Fruit fly (Drosophila melanogaster) whole organism, prepupa: ENCODE results near the gene CG17261.

Experiments
- Blimp-1 ChIP-seq: fragments of 200-800 bp; sonication (Bioruptor generic); optimal IDR thresholded peaks from 3 replicates; lab custom pipeline; 2017; ENCODE audit warnings: missing biosample characterization, missing genetic modification characterization, mild to moderate bottlenecking, moderate library complexity, missing genetic modification reagents
- CG10631 ChIP-seq: fragments of 200-800 bp; sonication (Bioruptor generic); optimal IDR thresholded peaks from 2 replicates; lab custom pipeline; 2016; ENCODE audit warnings: missing biosample characterization, missing genetic modification characterization
- CG10669 ChIP-seq: fragments of 200-800 bp; sonication (Bioruptor generic); optimal IDR thresholded peaks from 3 replicates; lab custom pipeline; 2018; ENCODE audit warnings: missing biosample characterization, mild to moderate bottlenecking, missing genetic modification characterization, moderate library complexity
- CG11294 ChIP-seq: fragments of 200-800 bp; sonication (Bioruptor generic); IDR thresholded peaks from 2 replicates; pipeline ENCODE4 v1.3.6; 2022; ENCODE audit warnings: missing biosample characterization, missing genetic modification characterization
- CG11902 ChIP-seq: fragments of 200-800 bp; sonication (Bioruptor generic); optimal IDR thresholded peaks from 3 replicates; lab custom pipeline; 2016; ENCODE audit warnings: missing biosample characterization, missing genetic modification characterization
- CG15336 ChIP-seq: fragments of 200-800 bp; sonication (Bioruptor generic); IDR thresholded peaks from 2 replicates; pipeline ENCODE4 v1.3.6; 2022; ENCODE audit warnings: missing biosample characterization, missing genetic modification characterization
- CG1621 ChIP-seq: fragments of 200-800 bp; sonication (Bioruptor generic); optimal IDR thresholded peaks from 3 replicates; lab custom pipeline; 2018; ENCODE audit warnings: missing biosample characterization, mild to moderate bottlenecking, missing genetic modification characterization
- CG3032 ChIP-seq: fragments of 200-800 bp; optimal IDR thresholded peaks from 2 replicates; lab custom pipeline; 2019; ENCODE audit warnings: missing biosample characterization, mild to moderate bottlenecking, missing genetic modification characterization, moderate library complexity
- CG31627 ChIP-seq: fragments of 200-800 bp; sonication (Bioruptor generic); optimal IDR thresholded peaks from 3 replicates; lab custom pipeline; 2016; ENCODE audit warnings: missing biosample characterization, missing genetic modification characterization
- CG32006 ChIP-seq: fragments of 200-800 bp; sonication (Bioruptor generic); optimal IDR thresholded peaks from 3 replicates; lab custom pipeline; 2017; ENCODE audit warnings: missing biosample characterization, mild to moderate bottlenecking, missing genetic modification characterization
- CG34406 ChIP-seq: fragments of 200-800 bp; sonication (Bioruptor generic); optimal IDR thresholded peaks from 3 replicates; lab custom pipeline; 2016; ENCODE audit warnings: missing biosample characterization, missing genetic modification characterization
- CG3919 ChIP-seq: fragments of 200-800 bp; sonication (Bioruptor generic); optimal IDR thresholded peaks from 3 replicates; lab custom pipeline; 2016; ENCODE audit warnings: missing biosample characterization, missing genetic modification characterization
- CG4318 ChIP-seq: fragments of 200-800 bp; sonication (Bioruptor generic); optimal IDR thresholded peaks from 3 replicates; lab custom pipeline; 2017; ENCODE audit warnings: missing biosample characterization, mild to moderate bottlenecking, missing genetic modification characterization
- CG6163 ChIP-seq: fragments of 200-800 bp; sonication (Bioruptor generic); IDR thresholded peaks from 3 replicates; pipeline ENCODE4 v1.3.6; 2022; ENCODE audit warnings: missing biosample characterization, missing genetic modification characterization
- CG6276 ChIP-seq: fragments of 200-800 bp; sonication (Bioruptor generic); optimal IDR thresholded peaks from 2 replicates; lab custom pipeline; 2017; ENCODE audit warnings: missing biosample characterization, mild to moderate bottlenecking, missing genetic modification characterization
- CG6792 ChIP-seq: fragments of 200-800 bp; sonication (Bioruptor generic); optimal IDR thresholded peaks from 3 replicates; lab custom pipeline; 2016; ENCODE audit warnings: missing biosample characterization, missing genetic modification characterization
- CG6854 ChIP-seq: fragments of 200-800 bp; sonication (Bioruptor generic); optimal IDR thresholded peaks from 2 replicates; lab custom pipeline; 2017; ENCODE audit warnings: missing biosample characterization, mild to moderate bottlenecking, missing genetic modification characterization
- CG7368 ChIP-seq: fragments of 200-800 bp; sonication (Bioruptor generic); optimal IDR thresholded peaks from 3 replicates; lab custom pipeline; 2016; ENCODE audit warnings: missing biosample characterization, missing genetic modification characterization
- CG8119 ChIP-seq: fragments of 200-800 bp; sonication (Bioruptor generic); IDR thresholded peaks from 3 replicates; pipeline ENCODE4 v1.3.6; 2022; ENCODE audit warnings: missing biosample characterization, missing genetic modification characterization
- CG8319 ChIP-seq: fragments of 200-800 bp; sonication (Bioruptor generic); optimal IDR thresholded peaks from 3 replicates; lab custom pipeline; 2016; ENCODE audit warnings: missing biosample characterization, missing genetic modification characterization
- CG8632 ChIP-seq: fragments of 200-800 bp; sonication (Bioruptor generic); optimal IDR thresholded peaks from 3 replicates; lab custom pipeline; 2016; ENCODE audit warnings: missing biosample characterization, missing genetic modification characterization
- Eip75B ChIP-seq: fragments of 200-800 bp; sonication (Bioruptor generic); optimal IDR thresholded peaks from 3 replicates; lab custom pipeline; 2016; ENCODE audit warnings: missing biosample characterization, missing genetic modification characterization
- Eip78C ChIP-seq: fragments of 200-800 bp; sonication (Bioruptor generic); peaks from one replicate; lab custom pipeline; 2016; ENCODE audit warnings: missing biosample characterization, missing genetic modification characterization
- Ets21C ChIP-seq: fragments of 200-800 bp; sonication (Bioruptor generic); optimal IDR thresholded peaks from 3 replicates; lab custom pipeline; 2016; ENCODE audit warnings: missing biosample characterization, missing genetic modification characterization
- Ets96B ChIP-seq: fragments of 200-800 bp; optimal IDR thresholded peaks from 2 replicates; lab custom pipeline; 2019; ENCODE audit warnings: missing biosample characterization, mild to moderate bottlenecking, missing genetic modification characterization, moderate library complexity
- Gug ChIP-seq: fragments of 200-800 bp; sonication (Bioruptor generic); IDR thresholded peaks from 2 replicates; pipeline ENCODE4 v1.3.6; 2022; ENCODE audit warnings: missing biosample characterization, missing genetic modification characterization
- Hr39 ChIP-seq: fragments of 200-800 bp; sonication (Bioruptor generic); optimal IDR thresholded peaks from 2 replicates; lab custom pipeline; 2016; ENCODE audit warnings: missing biosample characterization, missing genetic modification characterization
- Met ChIP-seq: fragments of 200-800 bp; sonication (Bioruptor generic); optimal IDR thresholded peaks from 3 replicates; lab custom pipeline; 2016; ENCODE audit warnings: missing biosample characterization, missing genetic modification characterization
- Smox ChIP-seq: fragments of 200-800 bp; sonication (Bioruptor generic); optimal IDR thresholded peaks from 3 replicates; lab custom pipeline; 2016; ENCODE audit warnings: missing biosample characterization, missing genetic modification characterization
- Sox102F ChIP-seq: fragments of 200-800 bp; sonication (Bioruptor generic); optimal IDR thresholded peaks from 2 replicates; lab custom pipeline; 2016; ENCODE audit warnings: missing biosample characterization, mild to moderate bottlenecking, missing genetic modification characterization
- Sox14 ChIP-seq: fragments of 200-800 bp; sonication (Bioruptor generic); optimal IDR thresholded peaks from 3 replicates; lab custom pipeline; 2016; ENCODE audit warnings: missing biosample characterization, missing genetic modification characterization
- Sox15 ChIP-seq: fragments of 200-800 bp; sonication (Bioruptor generic); optimal IDR thresholded peaks from 3 replicates; lab custom pipeline; 2016; ENCODE audit warnings: missing biosample characterization, missing genetic modification characterization
- achi ChIP-seq: fragments of 200-800 bp; sonication (Bioruptor generic); optimal IDR thresholded peaks from 3 replicates; lab custom pipeline; 2016; ENCODE audit warnings: missing biosample characterization, missing genetic modification characterization
- dac ChIP-seq: fragments of 200-800 bp; sonication (Bioruptor generic); optimal IDR thresholded peaks from 2 replicates; lab custom pipeline; 2017; ENCODE audit warnings: missing biosample characterization, mild to moderate bottlenecking, missing genetic modification characterization
- dsx ChIP-seq: fragments of 200-800 bp; optimal IDR thresholded peaks from 3 replicates; lab custom pipeline; 2019; ENCODE audit warnings: missing biosample characterization, mild to moderate bottlenecking, missing genetic modification characterization, moderate library complexity; ENCODE audit not compliant: poor library complexity, severe bottlenecking
- eg ChIP-seq: fragments of 200-800 bp; sonication (Bioruptor generic); IDR thresholded peaks from 3 replicates; pipeline ENCODE4 v1.3.6; 2022; ENCODE audit warnings: missing biosample characterization, missing genetic modification characterization
- esn ChIP-seq: fragments of 200-800 bp; sonication (Bioruptor generic); optimal IDR thresholded peaks from 2 replicates; lab custom pipeline; 2016; ENCODE audit warnings: missing biosample characterization, mild to moderate bottlenecking, missing genetic modification characterization, moderate library complexity
- fd59A ChIP-seq: fragments of 200-800 bp; sonication (Bioruptor generic); optimal IDR thresholded peaks from 2 replicates; lab custom pipeline; 2017; ENCODE audit warnings: missing biosample characterization, mild to moderate bottlenecking, missing genetic modification characterization, missing genetic modification reagents
- fd85E ChIP-seq: fragments of 200-800 bp; sonication (Bioruptor generic); optimal IDR thresholded peaks from 3 replicates; lab custom pipeline; 2016; ENCODE audit warnings: missing biosample characterization, missing genetic modification characterization
- fkh ChIP-seq: fragments of 200-800 bp; sonication (Bioruptor generic); optimal IDR thresholded peaks from 3 replicates; lab custom pipeline; 2017; ENCODE audit warnings: missing biosample characterization, mild to moderate bottlenecking, missing genetic modification characterization, moderate library complexity
- lz ChIP-seq: fragments of 200-800 bp; sonication (Bioruptor generic); optimal IDR thresholded peaks from 3 replicates; lab custom pipeline; 2016; ENCODE audit warnings: missing biosample characterization, missing genetic modification characterization
- net ChIP-seq: fragments of 200-800 bp; sonication (Bioruptor generic); optimal IDR thresholded peaks from 3 replicates; lab custom pipeline; 2016; ENCODE audit warnings: missing biosample characterization, missing genetic modification characterization
- pdm3 ChIP-seq: fragments of 200-800 bp; sonication (Bioruptor generic); optimal IDR thresholded peaks from 3 replicates; lab custom pipeline; 2016; ENCODE audit warnings: missing biosample characterization, missing genetic modification characterization
- salr ChIP-seq, 2 experiments: fragments of 200-800 bp; sonication (Bioruptor generic); optimal IDR thresholded peaks; 3 replicates each; lab custom pipeline; 2016 to 2018; ENCODE audit warnings: missing biosample characterization in 2 of 2, missing genetic modification characterization in 2 of 2, mild to moderate bottlenecking in 1 of 2
- ss ChIP-seq, 2 experiments: fragments of 200-800 bp; sonication (Bioruptor generic); optimal IDR thresholded peaks; 2 replicates in 1 of 2; 3 replicates in 1 of 2; lab custom pipeline; 2017 to 2018; ENCODE audit warnings: mild to moderate bottlenecking in 2 of 2, missing biosample characterization in 2 of 2, missing genetic modification characterization in 2 of 2, moderate library complexity in 1 of 2
- svp ChIP-seq: fragments of 200-800 bp; sonication (Bioruptor generic); peaks from one replicate; lab custom pipeline; 2016; ENCODE audit warnings: missing biosample characterization, missing genetic modification characterization
- topi ChIP-seq: fragments of 200-800 bp; sonication (Bioruptor generic); optimal IDR thresholded peaks from 3 replicates; lab custom pipeline; 2016; ENCODE audit warnings: missing biosample characterization, missing genetic modification characterization
- vri ChIP-seq: fragments of 200-800 bp; sonication (Bioruptor generic); optimal IDR thresholded peaks from 3 replicates; lab custom pipeline; 2016; ENCODE audit warnings: missing biosample characterization, mild to moderate bottlenecking, missing genetic modification characterization

CG17261 gene

dm6 chr2L:3037153-3037579, 5.2 kb upstream of the CG17261 start, which contains the start of the genes CG17260 and SerRS (continued):
- TF ChIP-seq CG31627 (GFP tag; lab: Kevin White, UChicago) (peak; percentile 97), CG6163 (peak; percentile 85), svp (peak; percentile 94), dsx (GFP tag; lab: Kevin White, UChicago) (no peak), dac (GFP tag; lab: Kevin White, UChicago) (peak; percentile 86), Eip78C (GFP tag; lab: Kevin White, UChicago) (peak; percentile 97), achi (GFP tag; lab: Kevin White, UChicago) (peak; percentile 90), CG6854 (peak; percentile 69)
- TF ChIP-seq, all 60 proteins: peak for 45

DNA sequence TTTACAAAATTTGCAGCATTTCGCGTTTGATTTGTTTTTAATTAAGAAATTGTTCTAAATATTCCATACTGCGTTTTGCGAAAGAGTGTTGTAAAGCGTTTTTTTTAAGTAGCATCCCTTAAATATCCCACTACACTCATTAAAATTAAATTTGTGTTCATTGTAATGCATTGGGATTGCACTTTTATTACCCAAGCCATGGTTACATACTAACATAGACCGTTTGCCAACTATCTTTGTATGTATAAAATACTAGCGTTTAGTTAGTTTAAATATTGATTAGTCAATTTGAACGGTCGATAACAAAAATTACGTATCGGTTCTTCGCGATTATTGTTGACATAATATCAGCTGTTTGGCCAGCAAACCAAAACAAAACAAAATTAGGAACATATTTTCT, 2.6 kb upstream of the CG17261 start, which contains the start of the genes cnir and CG17221:
cnir (minus strand) TSS at position 39 of the 400 bp plus-strand sequence.
CG17221 (plus strand) TSS at position 203 of the 400 bp plus-strand sequence.
- TF ChIP-seq fd85E (GFP tag; lab: Kevin White, UChicago): no peak
- TF ChIP-seq CG8632 (GFP tag; lab: Kevin White, UChicago): peak; percentile 9
- peak; percentile 36; the same call in 2 of the 3 replicates for TF ChIP-seq CG6163
- peak; percentile 73 for TF ChIP-seq CG3919 (GFP tag; lab: Kevin White, UChicago)
- peak; percentile 19 for TF ChIP-seq CG11902
- TF ChIP-seq net (GFP tag; lab: Kevin White, UChicago): peak; percentile 46
- TF ChIP-seq ss (GFP tag; optimal IDR thresholded peaks at IDR 0.05; lab: Kevin White, UChicago): peak in 1 of 2 experiments; percentile 43
- TF ChIP-seq Smox (GFP tag; lab: Kevin White, UChicago): peak; percentile 69
- peak; percentile 93 for TF ChIP-seq vri (GFP tag; lab: Kevin White, UChicago)
- TF ChIP-seq Met: peak; percentile 77
- peak; percentile 17 for TF ChIP-seq dac (GFP tag; lab: Kevin White, UChicago)
- no peak for TF ChIP-seq CG6854
- peak; percentile 72 for TF ChIP-seq Ets21C (GFP tag; lab: Kevin White, UChicago)
- no peak for TF ChIP-seq salr (GFP tag; optimal IDR thresholded peaks at IDR 0.05; lab: Kevin White, UChicago)
- no peak for TF ChIP-seq CG6276 (GFP tag; lab: Kevin White, UChicago)
- TF ChIP-seq topi: peak; percentile 72
- TF ChIP-seq CG1621 (tag; lab: Kevin White, UChicago): peak; percentile 3
- TF ChIP-seq Sox102F (GFP tag; lab: Kevin White, UChicago): peak; percentile 73
- TF ChIP-seq Eip75B (GFP tag; lab: Kevin White, UChicago): peak; percentile 81
- TF ChIP-seq CG31627 (GFP tag; lab: Kevin White, UChicago): peak; percentile 74
- TF ChIP-seq CG3032 (tag; lab: Kevin White, UChicago): peak; percentile 61
- peak; percentile 37 for TF ChIP-seq Sox15 (GFP tag; lab: Kevin White, UChicago)
- no peak for TF ChIP-seq CG32006 (GFP tag; lab: Kevin White, UChicago)
- peak; percentile 41 for TF ChIP-seq fd59A
- peak; percentile 41 for TF ChIP-seq CG7368 (GFP tag; lab: Kevin White, UChicago)
- peak; percentile 42 for TF ChIP-seq CG8319 (GFP tag; lab: Kevin White, UChicago)
- TF ChIP-seq dsx (GFP tag; lab: Kevin White, UChicago): no peak
- TF ChIP-seq Hr39 (GFP tag; lab: Kevin White, UChicago): peak; percentile 76
- peak; percentile 87 for TF ChIP-seq Eip78C (GFP tag; lab: Kevin White, UChicago)
- TF ChIP-seq eg (GFP tag; lab: Robert Waterston, UW): peak; percentile 41; the same call in 1 of the 3 replicates
- 0 out of 2 replicates have a peak, but pooled peaks have one; percentile 26 for TF ChIP-seq Gug (GFP tag; lab: Robert Waterston, UW)
- no peak for TF ChIP-seq Blimp-1 (GFP tag; lab: Kevin White, UChicago)
- TF ChIP-seq achi (GFP tag; lab: Kevin White, UChicago): peak; percentile 75
- peak; percentile 72 for TF ChIP-seq Sox14 (GFP tag; lab: Kevin White, UChicago)
- no peak for TF ChIP-seq Ets96B (tag; lab: Kevin White, UChicago)
- peak; percentile 68 for TF ChIP-seq svp
- TF ChIP-seq esn (GFP tag; lab: Kevin White, UChicago): peak; percentile 83
- peak; percentile 48 for TF ChIP-seq CG34406 (GFP tag; lab: Kevin White, UChicago)
- peak; percentile 57 for TF ChIP-seq CG6792
- no peak for TF ChIP-seq CG8119 (GFP tag; lab: Robert Waterston, UW)
- no peak for TF ChIP-seq CG11294
- peak; percentile 72 for TF ChIP-seq pdm3 (GFP tag; lab: Kevin White, UChicago)
- TF ChIP-seq CG10631 (GFP tag; lab: Kevin White, UChicago): peak; percentile 78
- no peak for TF ChIP-seq CG4318 (GFP tag; lab: Kevin White, UChicago)
- TF ChIP-seq fkh (GFP tag; lab: Kevin White, UChicago): peak; percentile 96
- 0 out of 2 replicates have a peak, but pooled peaks have one; percentile 33 for TF ChIP-seq CG15336 (GFP tag; lab: Robert Waterston, UW)
- peak; percentile 73 for TF ChIP-seq lz (GFP tag; lab: Kevin White, UChicago)
- TF ChIP-seq CG10669 (GFP tag; lab: Kevin White, UChicago): peak; percentile 47
